Worm (Caenorhabditis elegans) whole organism, young adult: ENCODE results near the gene mex-6.

Experiments used
- B0019.2 ChIP-seq: fragments of 200-800 bp; sonication (Bioruptor generic); conservative IDR thresholded peaks from 2 replicates; pipeline ENCODE4 v1.3.6; 2022; ENCODE audit warnings: missing genetic modification reagents, missing genetic modification characterization, missing compliant biosample characterization
- B0261.1 ChIP-seq: sonication (generic microtip); optimal IDR thresholded peaks from 2 replicates; lab custom pipeline; 2016; ENCODE audit warnings: mild to moderate bottlenecking, missing genetic modification characterization, moderate library complexity, missing compliant biosample characterization
- B0336.3 ChIP-seq: fragments of 200-800 bp; sonication (Bioruptor generic); IDR thresholded peaks from 2 replicates; pipeline ENCODE4 v1.3.6; 2022; ENCODE audit warnings: missing genetic modification characterization, missing compliant biosample characterization
- F23B12.7 ChIP-seq: sonication (generic microtip); optimal IDR thresholded peaks from 2 replicates; lab custom pipeline; 2017; ENCODE audit warnings: missing genetic modification characterization, mild to moderate bottlenecking, missing compliant biosample characterization, antibody characterized with exemption, moderate library complexity; ENCODE audit not compliant: insufficient read depth
- F33H1.4 ChIP-seq: fragments of 200-800 bp; sonication (Bioruptor generic); IDR thresholded peaks from 2 replicates; pipeline ENCODE4 v1.3.6; 2022; ENCODE audit warnings: missing genetic modification reagents, missing genetic modification characterization, missing compliant biosample characterization
- F49E8.2 ChIP-seq: sonication (generic microtip); optimal IDR thresholded peaks from 3 replicates; lab custom pipeline; 2017; ENCODE audit warnings: missing genetic modification characterization, mild to moderate bottlenecking, missing compliant biosample characterization, antibody characterized with exemption, moderate library complexity; ENCODE audit not compliant: insufficient read depth
- F57A8.1 ChIP-seq: fragments of 200-800 bp; sonication (Bioruptor generic); optimal IDR thresholded peaks from 2 replicates; lab custom pipeline; 2018; ENCODE audit warnings: mild to moderate bottlenecking, missing genetic modification characterization, moderate library complexity, missing compliant biosample characterization
- K11D2.4 ChIP-seq: fragments of 200-800 bp; sonication (Bioruptor generic); IDR thresholded peaks from 2 replicates; pipeline ENCODE4 v1.3.6; 2022; ENCODE audit warnings: missing genetic modification reagents, missing genetic modification characterization, missing compliant biosample characterization
- T26A5.8 ChIP-seq: sonication (generic microtip); optimal IDR thresholded peaks from 2 replicates; lab custom pipeline; 2016; ENCODE audit warnings: missing genetic modification characterization, missing compliant biosample characterization
- Y79H2A.3 ChIP-seq: fragments of 200-800 bp; sonication (Bioruptor generic); conservative IDR thresholded peaks from 2 replicates; pipeline ENCODE4 v1.3.6; 2022; ENCODE audit warnings: missing genetic modification reagents, missing genetic modification characterization, missing compliant biosample characterization
- aptf-3 ChIP-seq: fragments of 200-800 bp; sonication (Bioruptor generic); IDR thresholded peaks from 2 replicates; pipeline ENCODE4 v1.3.6; 2022; ENCODE audit warnings: missing genetic modification characterization, missing compliant biosample characterization
- atf-7 ChIP-seq: sonication (generic microtip); optimal IDR thresholded peaks from 2 replicates; lab custom pipeline; 2017; ENCODE audit warnings: mild to moderate bottlenecking, missing genetic modification characterization, missing compliant biosample characterization
- attf-5 ChIP-seq: fragments of 200-800 bp; sonication (Bioruptor generic); optimal IDR thresholded peaks from 2 replicates; lab custom pipeline; 2018; ENCODE audit warnings: mild to moderate bottlenecking, missing genetic modification characterization, missing compliant biosample characterization
- bed-1 ChIP-seq: fragments of 200-800 bp; sonication (Bioruptor generic); IDR thresholded peaks from 2 replicates; pipeline ENCODE4 v1.3.6; 2022; ENCODE audit warnings: missing genetic modification reagents, missing genetic modification characterization, missing compliant biosample characterization
- ccch-3 ChIP-seq: fragments of 200-800 bp; sonication (Bioruptor generic); optimal IDR thresholded peaks from 2 replicates; lab custom pipeline; 2018; ENCODE audit warnings: mild to moderate bottlenecking, missing genetic modification characterization, missing compliant biosample characterization
- cebp-2 ChIP-seq: fragments of 200-800 bp; sonication (Bioruptor generic); IDR thresholded peaks from 2 replicates; pipeline ENCODE4 v1.3.6; 2022; ENCODE audit warnings: missing genetic modification characterization, missing compliant biosample characterization
- ceh-100 ChIP-seq: fragments of 200-800 bp; sonication (Bioruptor generic); IDR thresholded peaks from 2 replicates; pipeline ENCODE4 v1.3.6; 2022; ENCODE audit warnings: missing genetic modification reagents, missing genetic modification characterization, missing compliant biosample characterization
- ceh-58 ChIP-seq: fragments of 200-800 bp; sonication (Bioruptor generic); IDR thresholded peaks from 2 replicates; pipeline ENCODE4 v1.3.6; 2022; ENCODE audit warnings: missing genetic modification characterization, missing compliant biosample characterization
- ceh-91 ChIP-seq: fragments of 200-800 bp; sonication (Bioruptor generic); IDR thresholded peaks from 2 replicates; pipeline ENCODE4 v1.3.6; 2022; ENCODE audit warnings: missing genetic modification reagents, missing genetic modification characterization, missing compliant biosample characterization
- efl-1 ChIP-seq: fragments of 150-350 bp; optimal IDR thresholded peaks from 2 replicates; lab custom pipeline; 2014; ENCODE audit warnings: missing biosample characterization, missing genetic modification reagents, missing genetic modification characterization
- egl-18 ChIP-seq: fragments of 200-800 bp; sonication (Bioruptor generic); IDR thresholded peaks from 2 replicates; pipeline ENCODE4 v1.3.6; 2022; ENCODE audit warnings: missing genetic modification reagents, missing genetic modification characterization, missing compliant biosample characterization
- egl-44 ChIP-seq: fragments of 200-800 bp; sonication (Bioruptor generic); IDR thresholded peaks from 2 replicates; pipeline ENCODE4 v1.3.6; 2022; ENCODE audit warnings: missing genetic modification reagents, missing genetic modification characterization, missing compliant biosample characterization
- ekl-4 ChIP-seq: fragments of 200-800 bp; sonication (Bioruptor generic); IDR thresholded peaks from 2 replicates; pipeline ENCODE4 v1.3.6; 2022; ENCODE audit warnings: missing genetic modification reagents, missing genetic modification characterization, missing compliant biosample characterization
- him-1 ChIP-seq: sonication (generic microtip); optimal IDR thresholded peaks from 2 replicates; lab custom pipeline; 2016; ENCODE audit warnings: missing genotype, missing genetic modification reagents, missing genetic modification characterization, missing compliant biosample characterization
- hlh-26 ChIP-seq: fragments of 200-800 bp; sonication (Bioruptor generic); conservative IDR thresholded peaks from 2 replicates; pipeline ENCODE4 v1.3.6; 2022; ENCODE audit warnings: missing genetic modification reagents, missing genetic modification characterization, missing compliant biosample characterization
- hsf-1 ChIP-seq: fragments of 200-800 bp; sonication (Bioruptor generic); IDR thresholded peaks from 2 replicates; pipeline ENCODE4 v1.3.6; 2022; ENCODE audit warnings: missing genetic modification reagents, missing genetic modification characterization, missing compliant biosample characterization
- let-607 ChIP-seq, 2 experiments: fragments of 200-800 bp in 1 of 2; sonication (Bioruptor generic) in 1 of 2; sonication (generic microtip) in 1 of 2; optimal IDR thresholded peaks; 2 replicates each; lab custom pipeline; 2016 to 2018; ENCODE audit warnings: mild to moderate bottlenecking in 2 of 2, missing compliant biosample characterization in 2 of 2, missing genetic modification characterization in 2 of 2, moderate library complexity in 2 of 2, missing genotype in 1 of 2
- lin-35 ChIP-seq, 3 experiments: fragments of 150-350 bp in 2 of 3; sonication (generic microtip) in 1 of 3; optimal IDR thresholded peaks; 2 replicates each; lab custom pipeline; 2014 to 2018; ENCODE audit warnings: missing biosample characterization in 3 of 3, missing genetic modification characterization in 3 of 3, missing genetic modification reagents in 3 of 3
- lin-54 ChIP-seq: fragments of 200-800 bp; sonication (Bioruptor generic); optimal IDR thresholded peaks from 2 replicates; lab custom pipeline; 2018; ENCODE audit warnings: mild to moderate bottlenecking, missing genetic modification characterization, missing compliant biosample characterization
- lsl-1 ChIP-seq: fragments of 200-800 bp; sonication (Bioruptor generic); optimal IDR thresholded peaks from 2 replicates; lab custom pipeline; 2018; ENCODE audit warnings: mild to moderate bottlenecking, missing genetic modification characterization, moderate library complexity, missing compliant biosample characterization
- madf-3 ChIP-seq: fragments of 200-800 bp; sonication (Bioruptor generic); IDR thresholded peaks from 2 replicates; pipeline ENCODE4 v1.3.6; 2022; ENCODE audit warnings: missing genetic modification reagents, missing genetic modification characterization, missing compliant biosample characterization
- madf-6 ChIP-seq: fragments of 200-800 bp; sonication (Bioruptor generic); IDR thresholded peaks from 2 replicates; pipeline ENCODE4 v1.3.6; 2022; ENCODE audit warnings: missing genetic modification reagents, missing genetic modification characterization, missing compliant biosample characterization
- mel-28 ChIP-seq: sonication (generic microtip); optimal IDR thresholded peaks from 2 replicates; lab custom pipeline; 2016; ENCODE audit warnings: borderline replicate concordance, mild to moderate bottlenecking, missing genetic modification characterization, missing compliant biosample characterization
- nhr-120 ChIP-seq: fragments of 200-800 bp; sonication (Bioruptor generic); IDR thresholded peaks from 2 replicates; pipeline ENCODE4 v1.3.6; 2022; ENCODE audit warnings: missing genetic modification characterization, missing compliant biosample characterization
- nhr-27 ChIP-seq: fragments of 200-800 bp; sonication (Bioruptor generic); optimal IDR thresholded peaks from 2 replicates; lab custom pipeline; 2018; ENCODE audit warnings: mild to moderate bottlenecking, missing genetic modification characterization, moderate library complexity, missing compliant biosample characterization
- nhr-90 ChIP-seq: sonication (generic microtip); optimal IDR thresholded peaks from 2 replicates; lab custom pipeline; 2016; ENCODE audit warnings: missing genotype, mild to moderate bottlenecking, missing genetic modification characterization, missing compliant biosample characterization
- rcor-1 ChIP-seq: fragments of 200-800 bp; sonication (Bioruptor generic); IDR thresholded peaks from 2 replicates; pipeline ENCODE4 v1.3.6; 2022; ENCODE audit warnings: missing genetic modification reagents, missing genetic modification characterization, missing compliant biosample characterization
- repo-1 ChIP-seq: sonication (generic microtip); optimal IDR thresholded peaks from 2 replicates; lab custom pipeline; 2017; ENCODE audit warnings: mild to moderate bottlenecking, missing genetic modification characterization, missing compliant biosample characterization
- sdz-38 ChIP-seq: sonication (generic microtip); optimal IDR thresholded peaks from 2 replicates; lab custom pipeline; 2016; ENCODE audit warnings: missing genotype, missing genetic modification characterization, missing compliant biosample characterization
- snpc-1.1 ChIP-seq: sonication (generic microtip); optimal IDR thresholded peaks from 2 replicates; lab custom pipeline; 2017; ENCODE audit warnings: missing genetic modification characterization, mild to moderate bottlenecking, missing compliant biosample characterization, antibody characterized with exemption, moderate library complexity, missing genotype, missing genetic modification reagents; ENCODE audit not compliant: insufficient read depth
- snpc-1.3 ChIP-seq: sonication (generic microtip); optimal IDR thresholded peaks from 2 replicates; lab custom pipeline; 2017; ENCODE audit warnings: missing genetic modification characterization, mild to moderate bottlenecking, missing compliant biosample characterization, antibody characterized with exemption, moderate library complexity, missing genotype, missing genetic modification reagents; ENCODE audit not compliant: insufficient read depth
- snpc-4 ChIP-seq, 5 experiments: fragments of 150-350 bp in 1 of 5; sonication (generic microtip) in 4 of 5; optimal IDR thresholded peaks; 2 replicates each; lab custom pipeline; 2014 to 2018; ENCODE audit warnings: missing genetic modification characterization in 5 of 5, missing biosample characterization in 3 of 5, antibody characterized with exemption in 2 of 5, mild to moderate bottlenecking in 2 of 5, missing compliant biosample characterization in 2 of 5, missing genotype in 2 of 5, moderate library complexity in 2 of 5, missing genetic modification reagents in 1 of 5
- tlf-1 ChIP-seq: fragments of 200-800 bp; sonication (Bioruptor generic); optimal IDR thresholded peaks from 2 replicates; lab custom pipeline; 2018; ENCODE audit warnings: mild to moderate bottlenecking, missing genetic modification characterization, missing compliant biosample characterization
- unc-130 ChIP-seq: sonication (generic microtip); optimal IDR thresholded peaks from 2 replicates; lab custom pipeline; 2016; ENCODE audit warnings: missing genetic modification reagents, missing genetic modification characterization, missing compliant biosample characterization
- xnd-1 ChIP-seq: sonication (generic microtip); optimal IDR thresholded peaks from 2 replicates; lab custom pipeline; 2016; ENCODE audit warnings: missing genotype, missing genetic modification reagents, missing genetic modification characterization, missing compliant biosample characterization
- ztf-18 ChIP-seq: sonication (generic microtip); optimal IDR thresholded peaks from 2 replicates; lab custom pipeline; 2016; ENCODE audit warnings: missing genotype, mild to moderate bottlenecking, missing genetic modification characterization, missing compliant biosample characterization

The mex-6 gene

ce11 chrII:9523539-9524224 lies at the start of gene mex-6:
mex-6 (plus strand) TSS chrII:9524174.
- peak; percentile 52; the same call in 1 of the 2 replicates for TF ChIP-seq rcor-1 (GFP tag; lab: Robert Waterston, UW)
- TF ChIP-seq F23B12.7 (tag; lab: Kevin White, UChicago): no peak
- peak; percentile 52 for TF ChIP-seq unc-130 (GFP tag; lab: Kevin White, UChicago)
- no peak for TF ChIP-seq ceh-58 (GFP tag; lab: Robert Waterston, UW)
- TF ChIP-seq T26A5.8 (tag; lab: Kevin White, UChicago): no peak
- TF ChIP-seq bed-1 (GFP tag; lab: Robert Waterston, UW): no peak
- TF ChIP-seq B0261.1 (tag; lab: Kevin White, UChicago): no peak
- peak; percentile 85 for TF ChIP-seq ceh-91
- peak; percentile 66; the same call in 1 of the 2 replicates for TF ChIP-seq hsf-1 (GFP tag; lab: Robert Waterston, UW)
- peak; percentile 49 for TF ChIP-seq snpc-1.3 (tag; lab: Kevin White, UChicago)
- TF ChIP-seq snpc-1.1: no peak
- TF ChIP-seq B0019.2 (GFP tag; lab: Robert Waterston, UW): 0 out of 2 replicates have a peak, but pooled peaks have one; percentile 57
- TF ChIP-seq egl-44 (GFP tag; lab: Robert Waterston, UW): no peak
- no peak for TF ChIP-seq ztf-18 (tag; lab: Kevin White, UChicago)
- no peak for TF ChIP-seq ccch-3 (GFP tag; lab: Kevin White, UChicago)
- TF ChIP-seq nhr-120 (GFP tag; lab: Robert Waterston, UW): no peak
- no peak for TF ChIP-seq hlh-26 (GFP tag; lab: Robert Waterston, UW)
- TF ChIP-seq aptf-3 (GFP tag; lab: Robert Waterston, UW): no peak
- no peak for TF ChIP-seq ceh-100 (GFP tag; lab: Robert Waterston, UW)
- peak; percentile 42; the same call in 1 of the 2 replicates for TF ChIP-seq madf-3 (GFP tag; lab: Robert Waterston, UW)
- TF ChIP-seq ekl-4 (GFP tag; lab: Robert Waterston, UW): no peak
- TF ChIP-seq mel-28: no peak
- TF ChIP-seq atf-7 (tag; lab: Kevin White, UChicago): no peak
- no peak for TF ChIP-seq lin-35 (GFP tag; optimal IDR thresholded peaks at IDR 0.05; lab: Kevin White, UChicago)
- TF ChIP-seq efl-1: peak; percentile 95
- no peak for TF ChIP-seq B0336.3 (GFP tag; lab: Robert Waterston, UW)
- TF ChIP-seq tlf-1 (GFP tag; lab: Kevin White, UChicago): peak; percentile 32
- peak; percentile 92 for TF ChIP-seq xnd-1 (tag; lab: Kevin White, UChicago)
- TF ChIP-seq snpc-4 (GFP tag; optimal IDR thresholded peaks at IDR 0.05; lab: Kevin White, UChicago): no peak
- TF ChIP-seq snpc-4 (tag; optimal IDR thresholded peaks at IDR 0.05; lab: Kevin White, UChicago): no peak
- no peak for TF ChIP-seq Y79H2A.3 (GFP tag; lab: Robert Waterston, UW)
- TF ChIP-seq K11D2.4 (GFP tag; lab: Robert Waterston, UW): no peak
- TF ChIP-seq attf-5: no peak
- no peak for TF ChIP-seq repo-1 (tag; lab: Kevin White, UChicago)
- TF ChIP-seq egl-18 (GFP tag; lab: Robert Waterston, UW): no peak
- TF ChIP-seq lsl-1 (GFP tag; lab: Kevin White, UChicago): peak; percentile 98
- no peak for TF ChIP-seq nhr-27 (tag; lab: Kevin White, UChicago)
- TF ChIP-seq cebp-2 (GFP tag; lab: Robert Waterston, UW): no peak
- TF ChIP-seq madf-6 (GFP tag; lab: Robert Waterston, UW): peak; percentile 97
- no peak for TF ChIP-seq lin-54 (GFP tag; lab: Kevin White, UChicago)
- TF ChIP-seq nhr-90: no peak
- peak; percentile 53 for TF ChIP-seq him-1
- TF ChIP-seq sdz-38 (tag; lab: Kevin White, UChicago): no peak
- peak; percentile 30 for TF ChIP-seq F49E8.2 (tag; lab: Kevin White, UChicago)
- TF ChIP-seq F33H1.4 (GFP tag; lab: Robert Waterston, UW): peak; percentile 94
- no peak for TF ChIP-seq F57A8.1 (GFP tag; lab: Kevin White, UChicago)
- TF ChIP-seq let-607 (tag; optimal IDR thresholded peaks at IDR 0.05; lab: Kevin White, UChicago): no peak
